Worm (Caenorhabditis elegans): ENCODE data around the gene F28A12.3.

DNA sequence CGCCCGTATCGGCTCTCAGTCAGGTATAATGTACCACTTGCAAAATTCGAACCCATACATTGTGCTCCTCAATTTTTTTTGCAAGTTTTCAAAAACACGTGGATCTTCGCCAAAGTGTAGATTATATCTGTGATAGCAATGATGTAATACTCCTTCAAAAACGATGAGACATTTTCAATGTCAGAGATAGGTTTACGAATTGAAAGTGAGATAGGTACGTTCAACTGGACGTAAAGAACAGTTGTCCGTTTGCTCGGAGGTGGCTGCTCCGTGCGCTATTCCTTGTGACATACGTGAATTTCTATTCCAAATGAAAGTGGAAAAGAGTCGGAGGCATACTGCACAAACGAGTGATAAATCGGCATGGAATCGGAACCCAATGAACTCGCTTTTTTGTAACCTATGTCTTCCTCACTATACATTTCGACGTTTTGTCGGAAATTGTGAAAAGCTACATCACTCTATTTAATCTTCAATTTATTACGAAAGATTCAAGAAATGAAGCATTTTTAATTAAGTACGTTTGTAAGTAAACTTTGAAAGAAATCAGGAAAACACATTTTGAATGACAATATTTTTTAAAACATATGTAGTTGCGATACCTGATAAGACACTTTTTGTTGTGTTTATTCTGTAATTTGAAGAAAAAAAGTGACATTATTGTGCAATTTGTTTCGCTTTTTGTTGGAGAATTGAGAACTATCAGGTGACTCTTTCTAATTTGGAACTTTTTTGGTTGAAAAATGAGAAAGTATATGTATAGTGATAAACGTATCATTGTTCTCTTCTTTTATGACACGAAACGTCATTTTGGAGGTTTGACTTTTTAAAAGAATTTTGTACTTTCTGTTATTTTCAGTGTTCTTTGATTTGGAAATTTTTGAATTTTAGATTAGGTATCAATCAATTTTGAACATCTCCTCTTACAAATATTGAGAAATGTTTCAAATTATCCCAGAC, 13.6 kb upstream of the F28A12.3 start:
- no peak for TF ChIP-seq flt-1 (GFP tag; IDR thresholded peaks at IDR 0.05)
- TF ChIP-seq klf-2 (GFP tag; conservative IDR thresholded peaks at IDR 0.05), result no peak
- TF ChIP-seq tab-1 (GFP tag; IDR thresholded peaks at IDR 0.05), result no peak
- TF ChIP-seq ztf-29 (GFP tag; IDR thresholded peaks at IDR 0.05), result no peak
